Worm (Caenorhabditis elegans): Measurements from ENCODE around the gene eif-2Bdelta.

The eif-2Bdelta gene

ce11 chrV:9513590-9513989, at the start of gene eif-2Bdelta:
Gene eif-2Bdelta (plus strand): TSS chrV:9513824.
- peak; percentile 20 for TF ChIP-seq nhr-23 (tag; optimal IDR thresholded peaks at IDR 0.05)
- no peak for TF ChIP-seq skn-1 (tag; optimal IDR thresholded peaks at IDR 0.05)
- TF ChIP-seq nhr-237 (tag; optimal IDR thresholded peaks at IDR 0.05), result no peak
- TF ChIP-seq lin-39 (tag; optimal IDR thresholded peaks at IDR 0.05), result no peak
- no peak for TF ChIP-seq nhr-12 (tag; optimal IDR thresholded peaks at IDR 0.05)
- no peak for TF ChIP-seq sea-2 (GFP tag; optimal IDR thresholded peaks at IDR 0.05)
- TF ChIP-seq lin-15B (tag; optimal IDR thresholded peaks at IDR 0.05), result peak; percentile 30
- TF ChIP-seq fkh-2 (tag; optimal IDR thresholded peaks at IDR 0.05), result no peak
- TF ChIP-seq tbx-2 (tag; optimal IDR thresholded peaks at IDR 0.05), result no peak
- no peak for TF ChIP-seq nhr-11 (tag; optimal IDR thresholded peaks at IDR 0.05)
- no peak for TF ChIP-seq nhr-77 (tag; optimal IDR thresholded peaks at IDR 0.05)
- TF ChIP-seq nhr-76 (tag; optimal IDR thresholded peaks at IDR 0.05), result no peak
- peak; percentile 23 for TF ChIP-seq fkh-10 (GFP tag; optimal IDR thresholded peaks at IDR 0.05)
- no peak for TF ChIP-seq ama-1 (optimal IDR thresholded peaks at IDR 0.05)
- TF ChIP-seq hmg-11 (tag; optimal IDR thresholded peaks at IDR 0.05), result peak; percentile 28
- no peak for TF ChIP-seq mml-1 (tag; optimal IDR thresholded peaks at IDR 0.05)
- peak; percentile 7 for TF ChIP-seq elt-2 (tag; optimal IDR thresholded peaks at IDR 0.05)
- no peak for TF ChIP-seq daf-12 (tag; optimal IDR thresholded peaks at IDR 0.05)
- no peak for TF ChIP-seq lsy-12 (tag; optimal IDR thresholded peaks at IDR 0.05)
- TF ChIP-seq ceh-9 (tag; optimal IDR thresholded peaks at IDR 0.05), result no peak
- no peak for TF ChIP-seq ZK546.5 (tag; optimal IDR thresholded peaks at IDR 0.05)
- peak; percentile 73 for TF ChIP-seq pha-4 (tag; optimal IDR thresholded peaks at IDR 0.05)
- TF ChIP-seq ceh-16 (tag; optimal IDR thresholded peaks at IDR 0.05), result no peak
- TF ChIP-seq nhr-67 (tag; optimal IDR thresholded peaks at IDR 0.05), result no peak
- no peak for TF ChIP-seq nhr-43 (tag; optimal IDR thresholded peaks at IDR 0.05; ENCODE audit: poor library complexity, severe bottlenecking)
- no peak for TF ChIP-seq egl-5 (tag; optimal IDR thresholded peaks at IDR 0.05)
- peak; percentile 46 for TF ChIP-seq snpc-4 (tag; optimal IDR thresholded peaks at IDR 0.05)
- TF ChIP-seq nfya-1 (tag; optimal IDR thresholded peaks at IDR 0.05; ENCODE audit: insufficient read depth), result peak; percentile 45
- TF ChIP-seq jun-1 (tag; optimal IDR thresholded peaks at IDR 0.05), result peak; percentile 14

DNA sequence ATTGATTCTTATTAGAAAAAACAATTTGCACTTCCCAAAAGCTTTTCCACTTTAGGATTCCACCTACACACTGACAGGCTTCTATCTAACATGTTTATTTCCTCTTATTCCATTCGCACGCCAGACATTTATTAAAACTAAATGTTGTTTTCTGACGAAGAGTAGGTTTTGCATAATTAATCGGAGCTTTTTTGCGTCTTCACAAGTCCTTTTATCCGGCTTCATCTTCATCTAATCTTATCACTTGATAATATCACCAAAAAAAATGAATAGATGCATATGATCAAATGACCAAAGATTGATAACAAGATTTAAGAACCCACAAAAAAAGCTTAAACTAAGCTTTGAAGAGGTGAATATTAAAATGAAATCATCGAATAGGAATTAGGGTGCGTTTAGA, 48.1 kb upstream of the eif-2Bdelta start:
- no peak for TF ChIP-seq elt-1 (tag; optimal IDR thresholded peaks at IDR 0.05)
- no peak for TF ChIP-seq mdl-1 (tag; optimal IDR thresholded peaks at IDR 0.05)
- TF ChIP-seq nfya-1 (tag; optimal IDR thresholded peaks at IDR 0.05; ENCODE audit: insufficient read depth), result no peak
- TF ChIP-seq nhr-237 (tag; optimal IDR thresholded peaks at IDR 0.05), result no peak
- no peak for TF ChIP-seq ceh-9 (tag; optimal IDR thresholded peaks at IDR 0.05)
- TF ChIP-seq nhr-76 (tag; optimal IDR thresholded peaks at IDR 0.05), result no peak
- no peak for TF ChIP-seq nhr-12 (tag; optimal IDR thresholded peaks at IDR 0.05)
- no peak for TF ChIP-seq tbx-2 (tag; optimal IDR thresholded peaks at IDR 0.05)

- TF ChIP-seq nhr-23 (tag; optimal IDR thresholded peaks at IDR 0.05) (no peak), ceh-28 (tag; optimal IDR thresholded peaks at IDR 0.05) (no peak), elt-3 (tag; optimal IDR thresholded peaks at IDR 0.05) (no peak), ztf-4 (tag; optimal IDR thresholded peaks at IDR 0.05) (no peak)
These were observed 41.9 kb upstream of the eif-2Bdelta start, which contains the start of gene flp-6 for ce11 chrV:9471675-9472074. Gene flp-6 (plus strand): TSS chrV:9471975.

DNA sequence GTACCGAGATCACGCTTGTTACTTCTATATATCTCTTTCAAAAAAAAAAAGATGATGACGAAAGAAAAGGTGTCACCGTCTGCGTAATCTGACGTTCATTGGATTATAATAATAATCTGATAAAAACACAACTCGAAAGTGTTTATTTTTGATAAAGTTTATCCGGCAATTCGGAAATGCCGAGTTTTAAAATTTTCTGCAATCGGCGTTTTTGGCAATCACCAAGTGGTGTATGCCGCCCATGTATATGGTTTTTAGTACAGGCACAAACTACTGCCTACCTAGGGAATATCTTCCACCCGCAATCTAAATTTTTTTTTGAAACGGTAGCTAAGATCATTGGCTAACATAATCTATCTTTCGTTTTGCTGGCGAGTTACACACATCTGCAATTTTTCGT, 39.7 kb upstream of the eif-2Bdelta start:
- no peak for TF ChIP-seq nhr-76 (tag; optimal IDR thresholded peaks at IDR 0.05)
- TF ChIP-seq aly-2 (tag; optimal IDR thresholded peaks at IDR 0.05), result no peak
- TF ChIP-seq lsy-12 (tag; optimal IDR thresholded peaks at IDR 0.05), result no peak
- no peak for TF ChIP-seq lin-15B (tag; optimal IDR thresholded peaks at IDR 0.05)
- no peak for TF ChIP-seq sea-2 (GFP tag; optimal IDR thresholded peaks at IDR 0.05)
- no peak for TF ChIP-seq elt-3 (tag; optimal IDR thresholded peaks at IDR 0.05)
- TF ChIP-seq ceh-82 (tag; optimal IDR thresholded peaks at IDR 0.05), result no peak
- no peak for TF ChIP-seq elt-1 (tag; optimal IDR thresholded peaks at IDR 0.05)
- no peak for TF ChIP-seq snpc-4 (tag; optimal IDR thresholded peaks at IDR 0.05)
- no peak for TF ChIP-seq jun-1 (tag; optimal IDR thresholded peaks at IDR 0.05)
- TF ChIP-seq hmg-11 (tag; optimal IDR thresholded peaks at IDR 0.05), result no peak
- TF ChIP-seq lin-39 (tag; optimal IDR thresholded peaks at IDR 0.05), result no peak
- no peak for TF ChIP-seq ceh-9 (tag; optimal IDR thresholded peaks at IDR 0.05)
- no peak for TF ChIP-seq egl-5 (tag; optimal IDR thresholded peaks at IDR 0.05)
- no peak for TF ChIP-seq mml-1 (tag; optimal IDR thresholded peaks at IDR 0.05)
- no peak for TF ChIP-seq R02D3.7 (tag; optimal IDR thresholded peaks at IDR 0.05)
- no peak for TF ChIP-seq nhr-25 (tag; optimal IDR thresholded peaks at IDR 0.05)
- TF ChIP-seq ceh-16 (tag; optimal IDR thresholded peaks at IDR 0.05), result no peak
- TF ChIP-seq daf-12 (tag; optimal IDR thresholded peaks at IDR 0.05), result no peak
- no peak for TF ChIP-seq elt-2 (tag; optimal IDR thresholded peaks at IDR 0.05)
